Fruit fly (Drosophila melanogaster) Kc167 (cell line): ENCODE data around the gene DNAlig3.

Source experiments
- Myc ChIP-seq: fragments of >200 bp; optimal IDR thresholded peaks from 2 replicates; lab custom pipeline; 2017; ENCODE audit warnings: missing external identifiers
- Sin3A ChIP-seq: fragments of >200 bp; optimal IDR thresholded peaks from 2 replicates; lab custom pipeline; 2018; ENCODE audit warnings: missing external identifiers
- h ChIP-seq: fragments of >200 bp; optimal IDR thresholded peaks from 3 replicates; lab custom pipeline; 2018; ENCODE audit warnings: missing external identifiers
- insv ChIP-seq: fragments of >200 bp; optimal IDR thresholded peaks from 3 replicates; lab custom pipeline; 2018; ENCODE audit warnings: missing external identifiers
- psq ChIP-seq: fragments of >200 bp; optimal IDR thresholded peaks from 2 replicates; lab custom pipeline; 2017; ENCODE audit warnings: missing external identifiers
- ttk ChIP-seq: sonication (Bioruptor generic); optimal IDR thresholded peaks from 2 replicates; lab custom pipeline; 2017; ENCODE audit warnings: missing external identifiers

dm6 chr3R:12375258-12375783, 26.3 kb downstream of the DNAlig3 start, which contains the start of gene GstD5:
- TF ChIP-seq psq (no peak), Myc (no peak), h (lab: Kevin White, UChicago) (no peak), ttk (lab: Kevin White, UChicago) (no peak), insv (lab: Kevin White, UChicago) (no peak), Sin3A (lab: Kevin White, UChicago) (no peak)
